Worm (Caenorhabditis elegans): Measurements from ENCODE around the gene B0272.4.

Gene B0272.4

ce11 chrX:9410747-9411146, 17.5 kb upstream of the B0272.4 start:
- TF ChIP-seq ceh-100 (GFP tag; IDR thresholded peaks at IDR 0.05) = no peak
- no peak for TF ChIP-seq cebp-2 (GFP tag; IDR thresholded peaks at IDR 0.05)
- no peak for TF ChIP-seq nhr-27 (tag; optimal IDR thresholded peaks at IDR 0.05)
- TF ChIP-seq unc-130 (GFP tag; optimal IDR thresholded peaks at IDR 0.05) = no peak
- TF ChIP-seq lin-54 (GFP tag; optimal IDR thresholded peaks at IDR 0.05) = no peak
- TF ChIP-seq Y79H2A.3 (GFP tag; conservative IDR thresholded peaks at IDR 0.05) = no peak
- no peak for TF ChIP-seq athp-1 (tag; optimal IDR thresholded peaks at IDR 0.05)
- TF ChIP-seq mxl-1 (tag; optimal IDR thresholded peaks at IDR 0.05) = no peak
- no peak for TF ChIP-seq ztf-22 (GFP tag; optimal IDR thresholded peaks at IDR 0.05)
- TF ChIP-seq lin-35 (GFP tag; optimal IDR thresholded peaks at IDR 0.05) = no peak
- TF ChIP-seq unc-62 (GFP tag; optimal IDR thresholded peaks at IDR 0.05) = no peak
- no peak for TF ChIP-seq T26A5.8 (tag; optimal IDR thresholded peaks at IDR 0.05)
- no peak for TF ChIP-seq fkh-3 (tag; optimal IDR thresholded peaks at IDR 0.05)
- no peak for TF ChIP-seq F57A8.1 (GFP tag; optimal IDR thresholded peaks at IDR 0.05)
- TF ChIP-seq Y56A3A.18 (GFP tag; IDR thresholded peaks at IDR 0.05) = no peak

ce11 chrX:9411675-9412074, 16.6 kb upstream of the B0272.4 start:
- no peak for TF ChIP-seq tlf-1 (GFP tag; optimal IDR thresholded peaks at IDR 0.05)
- no peak for TF ChIP-seq Y53F4B.3 (GFP tag; IDR thresholded peaks at IDR 0.05)
- TF ChIP-seq snpc-1.3 (tag; optimal IDR thresholded peaks at IDR 0.05; ENCODE audit: insufficient read depth) = no peak
- TF ChIP-seq F33H1.4 (GFP tag; IDR thresholded peaks at IDR 0.05) = no peak
- TF ChIP-seq lsl-1 (GFP tag; optimal IDR thresholded peaks at IDR 0.05) = no peak
- TF ChIP-seq rpc-1 (optimal IDR thresholded peaks at IDR 0.05) = no peak
- no peak for TF ChIP-seq rpc-1 (tag; optimal IDR thresholded peaks at IDR 0.05)
- no peak for TF ChIP-seq F37B4.10 (GFP tag; IDR thresholded peaks at IDR 0.05)
- no peak for TF ChIP-seq madf-10 (tag; optimal IDR thresholded peaks at IDR 0.05)
- TF ChIP-seq ceh-100 (GFP tag; IDR thresholded peaks at IDR 0.05) = no peak
- TF ChIP-seq hmg-20 (GFP tag; IDR thresholded peaks at IDR 0.05) = no peak
- TF ChIP-seq die-1 (tag; optimal IDR thresholded peaks at IDR 0.05) = no peak
- TF ChIP-seq C06A6.2 (GFP tag; conservative IDR thresholded peaks at IDR 0.05) = no peak
- no peak for TF ChIP-seq nhr-179 (tag; optimal IDR thresholded peaks at IDR 0.05)
- TF ChIP-seq lin-54 (GFP tag; optimal IDR thresholded peaks at IDR 0.05) = no peak
- no peak for TF ChIP-seq F10E7.11 (tag; optimal IDR thresholded peaks at IDR 0.05)
- TF ChIP-seq F57C9.4 (tag; optimal IDR thresholded peaks at IDR 0.05) = no peak
- no peak for TF ChIP-seq B0035.1 (tag; optimal IDR thresholded peaks at IDR 0.05)
- no peak for TF ChIP-seq zfh-2 (GFP tag; conservative IDR thresholded peaks at IDR 0.05)
- no peak for TF ChIP-seq F39B2.1 (GFP tag; IDR thresholded peaks at IDR 0.05)

- TF ChIP-seq madf-8 (GFP tag; conservative IDR thresholded peaks at IDR 0.05) = no peak
- no peak for TF ChIP-seq mcd-1 (GFP tag; IDR thresholded peaks at IDR 0.05)
- no peak for TF ChIP-seq efl-1 (GFP tag; optimal IDR thresholded peaks at IDR 0.05)
- TF ChIP-seq C06A6.2 (GFP tag; conservative IDR thresholded peaks at IDR 0.05) = no peak
- TF ChIP-seq sea-2 (GFP tag; IDR thresholded peaks at IDR 0.05) = no peak
- TF ChIP-seq madf-10 (tag; optimal IDR thresholded peaks at IDR 0.05) = no peak
- no peak for TF ChIP-seq bed-1 (GFP tag; IDR thresholded peaks at IDR 0.05)
- TF ChIP-seq F22D6.2 (tag; optimal IDR thresholded peaks at IDR 0.05) = no peak
- no peak for TF ChIP-seq cebp-2 (GFP tag; IDR thresholded peaks at IDR 0.05)
- no peak for TF ChIP-seq athp-1 (tag; optimal IDR thresholded peaks at IDR 0.05)
- TF ChIP-seq F55B11.4 (tag; optimal IDR thresholded peaks at IDR 0.05; ENCODE audit: borderline replicate concordance, insufficient read depth) = no peak
- TF ChIP-seq die-1 (tag; optimal IDR thresholded peaks at IDR 0.05) = no peak
- no peak for TF ChIP-seq F23B12.7 (tag; optimal IDR thresholded peaks at IDR 0.05; ENCODE audit: insufficient read depth)
- no peak for TF ChIP-seq F49E8.2 (tag; optimal IDR thresholded peaks at IDR 0.05; ENCODE audit: insufficient read depth)
- TF ChIP-seq ccch-3 (GFP tag; optimal IDR thresholded peaks at IDR 0.05) = no peak
- no peak for TF ChIP-seq ztf-3 (GFP tag; optimal IDR thresholded peaks at IDR 0.05)
- TF ChIP-seq F10E7.11 (tag; optimal IDR thresholded peaks at IDR 0.05) = no peak
- TF ChIP-seq mes-4 (tag; optimal IDR thresholded peaks at IDR 0.05) = no peak
- TF ChIP-seq ztf-25 (GFP tag; IDR thresholded peaks at IDR 0.05) = no peak
- no peak for TF ChIP-seq pbrm-1 (GFP tag; IDR thresholded peaks at IDR 0.05)
Measured at ce11 chrX:9417326-9417725, 10.9 kb upstream of the B0272.4 start.

Measured in whole organism, young adult.